Fruit fly (Drosophila melanogaster) whole organism, embryonic: ENCODE data around the gene Cont.

Source experiments
- BEAF-32 ChIP-seq: fragments of 200-800 bp; sonication (Bioruptor generic); optimal IDR thresholded peaks from 3 replicates; lab custom pipeline; 2017; ENCODE audit warnings: missing biosample characterization, missing genetic modification characterization, mild to moderate bottlenecking, moderate library complexity, missing genetic modification reagents
- Bdp1 ChIP-seq: fragments of 200-800 bp; sonication (Bioruptor generic); optimal IDR thresholded peaks from 3 replicates; lab custom pipeline; 2016; ENCODE audit warnings: missing biosample characterization, missing genetic modification characterization
- Bgb ChIP-seq: fragments of 200-800 bp; sonication (Bioruptor generic); IDR thresholded peaks from 2 replicates; pipeline ENCODE4 v1.3.6; 2022; ENCODE audit warnings: missing biosample characterization, missing genetic modification characterization; ENCODE audit not compliant: partially characterized antibody
- CG11093 ChIP-seq: fragments of 200-800 bp; sonication (Bioruptor generic); IDR thresholded peaks from 3 replicates; pipeline ENCODE4 v1.3.6; 2022; ENCODE audit warnings: missing biosample characterization, missing genetic modification characterization
- CG12155 ChIP-seq: fragments of 200-800 bp; sonication (Bioruptor generic); optimal IDR thresholded peaks from 3 replicates; lab custom pipeline; 2016; ENCODE audit warnings: missing biosample characterization, missing genetic modification characterization
- CG12236 ChIP-seq: fragments of 200-800 bp; sonication (Bioruptor generic); optimal IDR thresholded peaks from 2 replicates; lab custom pipeline; 2016; ENCODE audit warnings: missing biosample characterization, missing genetic modification characterization
- CG13775 ChIP-seq: fragments of 200-800 bp; sonication (Bioruptor generic); optimal IDR thresholded peaks from 3 replicates; lab custom pipeline; 2017; ENCODE audit warnings: missing biosample characterization, mild to moderate bottlenecking, missing genetic modification characterization
- CG14014 ChIP-seq: fragments of 200-800 bp; sonication (Bioruptor generic); IDR thresholded peaks from 2 replicates; pipeline ENCODE4 v1.3.6; 2022; ENCODE audit warnings: missing biosample characterization, missing genetic modification characterization
- CG1603 ChIP-seq: fragments of 200-800 bp; sonication (Bioruptor generic); optimal IDR thresholded peaks from 2 replicates; lab custom pipeline; 2019; ENCODE audit warnings: missing biosample characterization, mild to moderate bottlenecking, missing genetic modification characterization, moderate library complexity
- CG18619 ChIP-seq: fragments of 200-800 bp; sonication (Bioruptor generic); optimal IDR thresholded peaks from 3 replicates; lab custom pipeline; 2017; ENCODE audit warnings: missing biosample characterization, mild to moderate bottlenecking, missing genetic modification characterization
- CG2116 ChIP-seq: fragments of 200-800 bp; sonication (Bioruptor generic); optimal IDR thresholded peaks from 3 replicates; lab custom pipeline; 2018; ENCODE audit warnings: missing biosample characterization, mild to moderate bottlenecking, missing genetic modification characterization
- CG6272 ChIP-seq: fragments of 200-800 bp; sonication (Bioruptor generic); IDR thresholded peaks from 2 replicates; pipeline ENCODE4 v1.3.6; 2022; ENCODE audit warnings: missing biosample characterization, missing genetic modification characterization
- CG6683 ChIP-seq: fragments of 200-800 bp; sonication (Bioruptor generic); optimal IDR thresholded peaks from 2 replicates; lab custom pipeline; 2017; ENCODE audit warnings: missing biosample characterization, mild to moderate bottlenecking, missing genetic modification characterization, missing genetic modification reagents
- CG7928 ChIP-seq: fragments of 200-800 bp; sonication (Bioruptor generic); optimal IDR thresholded peaks from 2 replicates; lab custom pipeline; 2017; ENCODE audit warnings: missing biosample characterization, mild to moderate bottlenecking, missing genetic modification characterization
- CG9609 ChIP-seq: fragments of 200-800 bp; sonication (Bioruptor generic); optimal IDR thresholded peaks from 3 replicates; lab custom pipeline; 2016; ENCODE audit warnings: missing biosample characterization, missing genetic modification characterization
- CoRest ChIP-seq: fragments of 200-800 bp; sonication (Bioruptor generic); optimal IDR thresholded peaks from 3 replicates; lab custom pipeline; 2018; ENCODE audit warnings: missing biosample characterization, mild to moderate bottlenecking, missing genetic modification characterization, moderate library complexity
- Dip2 ChIP-seq: fragments of 200-800 bp; sonication (Bioruptor generic); IDR thresholded peaks from 2 replicates; pipeline ENCODE4 v1.3.6; 2022; ENCODE audit warnings: missing biosample characterization, missing genetic modification characterization
- Doc3 ChIP-seq: fragments of 200-800 bp; sonication (Bioruptor generic); IDR thresholded peaks from 3 replicates; pipeline ENCODE4 v1.3.6; 2022; ENCODE audit warnings: missing biosample characterization, missing genetic modification characterization; ENCODE audit not compliant: partially characterized antibody
- Elba2 ChIP-seq: fragments of 200-800 bp; sonication (Bioruptor generic); optimal IDR thresholded peaks from 3 replicates; lab custom pipeline; 2016; ENCODE audit warnings: missing biosample characterization, missing genetic modification characterization
- HLH3B ChIP-seq: fragments of 200-800 bp; sonication (Bioruptor generic); IDR thresholded peaks from 2 replicates; pipeline ENCODE4 v1.3.6; 2022; ENCODE audit warnings: missing biosample characterization, missing genetic modification characterization
- Hey ChIP-seq: fragments of 200-800 bp; sonication (Bioruptor generic); optimal IDR thresholded peaks from 3 replicates; lab custom pipeline; 2018; ENCODE audit warnings: missing biosample characterization, mild to moderate bottlenecking, missing genetic modification characterization
- Hmx ChIP-seq: fragments of 200-800 bp; sonication (Bioruptor generic); optimal IDR thresholded peaks from 2 replicates; lab custom pipeline; 2016; ENCODE audit warnings: missing biosample characterization, missing genetic modification characterization
- MBD-R2 ChIP-seq: fragments of 200-800 bp; sonication (Bioruptor generic); IDR thresholded peaks from 2 replicates; pipeline ENCODE4 v1.3.6; 2022; ENCODE audit warnings: missing biosample characterization, missing genetic modification characterization
- MESR4 ChIP-seq: fragments of 200-800 bp; sonication (Bioruptor generic); optimal IDR thresholded peaks from 2 replicates; lab custom pipeline; 2018; ENCODE audit warnings: missing biosample characterization, mild to moderate bottlenecking, missing genetic modification characterization, moderate library complexity
- Rfx ChIP-seq: fragments of 200-800 bp; sonication (Bioruptor generic); IDR thresholded peaks from 2 replicates; pipeline ENCODE4 v1.3.6; 2022; ENCODE audit warnings: missing biosample characterization, missing genetic modification characterization
- Scr ChIP-seq: fragments of 200-800 bp; sonication (Bioruptor generic); IDR thresholded peaks from 2 replicates; pipeline ENCODE4 v1.3.6; 2022; ENCODE audit warnings: missing biosample characterization, missing genetic modification characterization; ENCODE audit not compliant: partially characterized antibody
- Vsx1 ChIP-seq: fragments of 200-800 bp; sonication (Bioruptor generic); optimal IDR thresholded peaks from 2 replicates; lab custom pipeline; 2017; ENCODE audit warnings: missing biosample characterization, mild to moderate bottlenecking, missing genetic modification characterization, missing genetic modification reagents
- cas ChIP-seq: fragments of 200-800 bp; sonication (Bioruptor generic); IDR thresholded peaks from 2 replicates; pipeline ENCODE4 v1.3.6; 2022; ENCODE audit warnings: missing biosample characterization, missing genetic modification characterization
- chinmo ChIP-seq: fragments of 200-800 bp; sonication (Bioruptor generic); IDR thresholded peaks from 4 replicates; pipeline ENCODE4 v1.3.6; 2022; ENCODE audit warnings: missing biosample characterization, missing genetic modification characterization; ENCODE audit not compliant: partially characterized antibody
- chm ChIP-seq: fragments of 200-800 bp; sonication (Bioruptor generic); IDR thresholded peaks from 2 replicates; pipeline ENCODE4 v1.3.6; 2022; ENCODE audit warnings: missing biosample characterization, missing genetic modification characterization
- dan ChIP-seq: fragments of 200-800 bp; sonication (Bioruptor generic); IDR thresholded peaks from 2 replicates; pipeline ENCODE4 v1.3.6; 2022; ENCODE audit warnings: missing biosample characterization, missing genetic modification characterization
- danr ChIP-seq: fragments of 200-800 bp; sonication (Bioruptor generic); IDR thresholded peaks from 2 replicates; pipeline ENCODE4 v1.3.6; 2022; ENCODE audit warnings: missing biosample characterization, missing genetic modification characterization
- disco-r ChIP-seq: fragments of 200-800 bp; sonication (Bioruptor generic); optimal IDR thresholded peaks from 2 replicates; lab custom pipeline; 2016; ENCODE audit warnings: missing biosample characterization, missing genetic modification characterization
- emc ChIP-seq: fragments of 200-800 bp; sonication (Bioruptor generic); optimal IDR thresholded peaks from 2 replicates; lab custom pipeline; 2016; ENCODE audit warnings: missing biosample characterization, missing genetic modification characterization
- eve ChIP-seq, 2 experiments: fragments of >200 bp; optimal IDR thresholded peaks; 2 replicates each; lab custom pipeline; 2017; ENCODE audit warnings: missing biosample characterization in 2 of 2, missing genetic modification characterization in 2 of 2
- ewg ChIP-seq: fragments of 200-800 bp; sonication (Bioruptor generic); optimal IDR thresholded peaks from 3 replicates; lab custom pipeline; 2017; ENCODE audit warnings: mild to moderate bottlenecking, missing biosample characterization, missing genetic modification reagents, missing genetic modification characterization
- grau ChIP-seq: fragments of 200-800 bp; optimal IDR thresholded peaks from 3 replicates; lab custom pipeline; 2019; ENCODE audit warnings: missing biosample characterization, mild to moderate bottlenecking, missing genetic modification characterization, moderate library complexity
- hbn ChIP-seq: fragments of 200-800 bp; sonication (Bioruptor generic); IDR thresholded peaks from 2 replicates; pipeline ENCODE4 v1.3.6; 2022; ENCODE audit warnings: missing biosample characterization, missing genetic modification characterization; ENCODE audit not compliant: partially characterized antibody
- lmd ChIP-seq: fragments of 200-800 bp; sonication (Bioruptor generic); IDR thresholded peaks from 2 replicates; pipeline ENCODE4 v1.3.6; 2022; ENCODE audit warnings: missing biosample characterization, missing genetic modification characterization
- lola ChIP-seq, 3 experiments: fragments of >200 bp in 2 of 3; fragments of 200-800 bp in 1 of 3; sonication (Bioruptor generic) in 1 of 3; optimal IDR thresholded peaks; 2 replicates each; lab custom pipeline; 2017 to 2019; ENCODE audit warnings: missing biosample characterization in 3 of 3, missing genetic modification characterization in 3 of 3, mild to moderate bottlenecking in 1 of 3, moderate library complexity in 1 of 3
- slp2 ChIP-seq: fragments of 200-800 bp; sonication (Bioruptor generic); optimal IDR thresholded peaks from 2 replicates; lab custom pipeline; 2016; ENCODE audit warnings: missing biosample characterization, missing genetic modification characterization
- sob ChIP-seq: fragments of 200-800 bp; sonication (Bioruptor generic); IDR thresholded peaks from 2 replicates; pipeline ENCODE4 v1.3.6; 2022; ENCODE audit warnings: missing biosample characterization, missing genetic modification characterization
- sqz ChIP-seq: fragments of 200-800 bp; sonication (Bioruptor generic); optimal IDR thresholded peaks from 3 replicates; lab custom pipeline; 2018; ENCODE audit warnings: missing biosample characterization, mild to moderate bottlenecking, missing genetic modification characterization
- ssp ChIP-seq: fragments of 200-800 bp; sonication (Bioruptor generic); IDR thresholded peaks from 2 replicates; pipeline ENCODE4 v1.3.6; 2022; ENCODE audit warnings: missing biosample characterization, missing genetic modification characterization
- sug ChIP-seq: fragments of 200-800 bp; optimal IDR thresholded peaks from 2 replicates; lab custom pipeline; 2019; ENCODE audit warnings: missing biosample characterization, mild to moderate bottlenecking, missing genetic modification characterization, moderate library complexity
- tap ChIP-seq: fragments of 200-800 bp; optimal IDR thresholded peaks from 3 replicates; lab custom pipeline; 2019; ENCODE audit warnings: missing biosample characterization, mild to moderate bottlenecking, missing genetic modification characterization, moderate library complexity
- trem ChIP-seq: fragments of 200-800 bp; optimal IDR thresholded peaks from 3 replicates; lab custom pipeline; 2019; ENCODE audit warnings: missing biosample characterization, mild to moderate bottlenecking, missing genetic modification characterization, moderate library complexity
- ttk ChIP-seq: fragments of 200-800 bp; sonication (Bioruptor generic); IDR thresholded peaks from 2 replicates; pipeline ENCODE4 v2.1.2; 2022; ENCODE audit warnings: missing biosample characterization, missing genetic modification characterization
- wor ChIP-seq: fragments of 200-800 bp; sonication (Bioruptor generic); IDR thresholded peaks from 2 replicates; pipeline ENCODE4 v1.3.6; 2022; ENCODE audit warnings: missing biosample characterization, missing genetic modification characterization

Cont gene

DNA sequence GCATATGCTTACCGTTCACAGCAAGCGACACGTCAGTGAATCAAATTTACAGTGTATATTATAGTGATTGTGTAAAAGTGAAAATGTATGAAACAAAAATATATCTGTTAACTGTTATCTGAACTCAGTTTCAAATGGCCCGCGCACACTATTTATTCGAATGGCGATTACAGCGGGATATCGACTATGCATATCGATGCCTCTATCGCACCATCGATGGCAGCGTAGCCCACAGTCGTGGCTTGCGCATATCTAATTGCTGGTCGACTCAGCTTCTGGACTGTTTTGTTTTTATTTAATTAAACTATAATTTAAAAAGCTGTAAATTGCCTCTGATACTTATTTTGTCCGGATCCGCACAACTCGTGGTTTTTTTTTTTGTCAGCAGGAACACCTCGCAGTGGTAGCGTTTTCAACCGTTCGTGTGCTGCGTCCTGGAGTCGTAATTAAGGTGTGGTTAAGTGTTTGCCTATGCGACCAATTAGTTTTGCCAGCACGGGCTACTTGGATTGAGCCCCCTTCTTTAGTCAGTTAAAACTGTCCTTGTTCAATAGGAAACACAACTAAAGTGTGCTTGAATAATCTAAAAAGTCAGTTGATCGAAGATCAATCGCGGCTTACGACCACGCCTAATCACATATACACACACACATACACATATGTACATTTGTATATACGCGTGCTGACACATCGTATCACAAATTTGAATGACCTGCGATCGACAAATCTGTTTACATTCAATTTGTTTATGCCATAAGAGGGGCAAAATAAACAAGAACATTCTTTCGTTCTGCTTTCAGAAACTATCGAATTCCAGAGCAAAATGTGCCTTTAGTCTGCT lies at the start of gene Cont (continued):
- peak; percentile 57 for TF ChIP-seq Elba2
- no peak for TF ChIP-seq ttk
- TF ChIP-seq cas (GFP tag; lab: Robert Waterston, UW): no peak
- peak; percentile 89 for TF ChIP-seq Doc3 (GFP tag; lab: Robert Waterston, UW)
- no peak for TF ChIP-seq wor (GFP tag; lab: Robert Waterston, UW)
- TF ChIP-seq ewg: peak; percentile 6
- TF ChIP-seq Dip2: no peak
- TF ChIP-seq slp2 (GFP tag; lab: Kevin White, UChicago): no peak
- no peak for TF ChIP-seq eve (GFP tag; optimal IDR thresholded peaks at IDR 0.05; lab: Kevin White, UChicago)
- no peak for TF ChIP-seq CG18619 (GFP tag; lab: Kevin White, UChicago)
- no peak for TF ChIP-seq CG6683 (GFP tag; lab: Kevin White, UChicago)
- no peak for TF ChIP-seq chm (GFP tag; lab: Robert Waterston, UW)
- no peak for TF ChIP-seq CG12236 (GFP tag; lab: Kevin White, UChicago)
- peak; percentile 97 for TF ChIP-seq Bgb (GFP tag; lab: Robert Waterston, UW)
- TF ChIP-seq grau (tag; lab: Kevin White, UChicago): peak; percentile 5
- TF ChIP-seq CG14014 (GFP tag; lab: Robert Waterston, UW): no peak
- TF ChIP-seq hbn: peak; percentile 94
- no peak for TF ChIP-seq ssp
- TF ChIP-seq CG7928 (GFP tag; lab: Kevin White, UChicago): no peak
- TF ChIP-seq emc: no peak
- TF ChIP-seq Hey (tag; lab: Kevin White, UChicago): no peak
- TF ChIP-seq tap (tag; lab: Kevin White, UChicago): no peak
- TF ChIP-seq danr (GFP tag; lab: Robert Waterston, UW): no peak
- TF ChIP-seq Bdp1 (GFP tag; lab: Kevin White, UChicago): no peak
- TF ChIP-seq sob: no peak
- TF ChIP-seq CG12155 (GFP tag; lab: Kevin White, UChicago): no peak
- TF ChIP-seq disco-r (GFP tag; lab: Kevin White, UChicago): no peak
- TF ChIP-seq chinmo (GFP tag; lab: Robert Waterston, UW): peak; percentile 90; the same call in 2 of the 4 replicates
- no peak for TF ChIP-seq Hmx (GFP tag; lab: Kevin White, UChicago)
- TF ChIP-seq MESR4 (GFP tag; lab: Kevin White, UChicago): peak; percentile 72
- TF ChIP-seq Vsx1 (GFP tag; lab: Kevin White, UChicago): no peak
- TF ChIP-seq trem (tag; lab: Kevin White, UChicago): peak; percentile 60
- no peak for TF ChIP-seq sqz
- peak; percentile 59 for TF ChIP-seq Rfx (GFP tag; lab: Robert Waterston, UW)
- no peak for TF ChIP-seq dan (GFP tag; lab: Robert Waterston, UW)
- peak; percentile 93 for TF ChIP-seq BEAF-32
- peak; percentile 53; the same call in 1 of the 2 replicates for TF ChIP-seq MBD-R2
- TF ChIP-seq HLH3B (GFP tag; lab: Robert Waterston, UW): no peak
- TF ChIP-seq CG2116 (GFP tag; lab: Kevin White, UChicago): peak; percentile 87
- TF ChIP-seq CG1603 (tag; lab: Kevin White, UChicago): peak; percentile 68
- TF ChIP-seq lmd (GFP tag; lab: Robert Waterston, UW): 0 out of 2 replicates have a peak, but pooled peaks have one; percentile 7
- TF ChIP-seq CG13775: no peak
- TF ChIP-seq CG6272 (GFP tag; lab: Robert Waterston, UW): no peak
- no peak for TF ChIP-seq lola (GFP tag; optimal IDR thresholded peaks at IDR 0.05; lab: Kevin White, UChicago)
- TF ChIP-seq sug: no peak
- TF ChIP-seq CG11093: no peak
- TF ChIP-seq CoRest (tag; lab: Kevin White, UChicago): peak; percentile 2
- TF ChIP-seq Scr (GFP tag; lab: Robert Waterston, UW): peak; percentile 91
- TF ChIP-seq CG9609: no peak
